Worm (Caenorhabditis elegans) whole organism, L4 larva: ENCODE results near the gene Y43F8B.15.

ENCODE experiments used
- R02D3.7 ChIP-seq: fragments of 150-350 bp; sonication (generic microtip); optimal IDR thresholded peaks from 3 replicates; lab custom pipeline; 2014; ENCODE audit warnings: missing biosample characterization, missing genetic modification characterization
- ZK546.5 ChIP-seq, 2 experiments: sonication (generic microtip); optimal IDR thresholded peaks; 2 replicates each; lab custom pipeline; 2017; ENCODE audit warnings: missing biosample characterization in 2 of 2, missing genetic modification characterization in 2 of 2
- aha-1 ChIP-seq: fragments of 150-350 bp; peaks from one replicate; lab custom pipeline; 2014; ENCODE audit warnings: missing biosample characterization, missing genetic modification characterization
- arid-1 ChIP-seq: fragments of 200-800 bp; sonication (Bioruptor generic); conservative IDR thresholded peaks from 2 replicates; pipeline ENCODE4 v1.3.6; 2022; ENCODE audit warnings: missing genetic modification reagents, missing genetic modification characterization, missing compliant biosample characterization
- attf-4 ChIP-seq: sonication (generic microtip); optimal IDR thresholded peaks from 3 replicates; lab custom pipeline; 2017; ENCODE audit warnings: missing biosample characterization, missing genetic modification characterization
- ceh-20 ChIP-seq: fragments of 200-800 bp; sonication (Bioruptor generic); IDR thresholded peaks from 2 replicates; pipeline ENCODE4 v1.3.6; 2022; ENCODE audit warnings: missing genetic modification reagents, missing genetic modification characterization, missing compliant biosample characterization
- ceh-82 ChIP-seq: sonication (generic microtip); optimal IDR thresholded peaks from 2 replicates; lab custom pipeline; 2017; ENCODE audit warnings: missing biosample characterization, missing genetic modification characterization
- daf-16 ChIP-seq, 3 experiments: sonication (generic microtip); optimal IDR thresholded peaks; 2 replicates each; lab custom pipeline; 2016 to 2017; ENCODE audit warnings: missing genetic modification characterization in 3 of 3, missing genetic modification reagents in 3 of 3, mild to moderate bottlenecking in 2 of 3, missing compliant biosample characterization in 2 of 3, missing biosample characterization in 1 of 3, moderate library complexity in 1 of 3
- duxl-1 ChIP-seq: sonication (generic microtip); optimal IDR thresholded peaks from 2 replicates; lab custom pipeline; 2016; ENCODE audit warnings: mild to moderate bottlenecking, missing genetic modification characterization, moderate library complexity, missing compliant biosample characterization; ENCODE audit not compliant: poor library complexity
- egl-43 ChIP-seq: fragments of 200-800 bp; sonication (Bioruptor generic); IDR thresholded peaks from 2 replicates; pipeline ENCODE4 v1.3.6; 2022; ENCODE audit warnings: missing genetic modification reagents, missing genetic modification characterization, missing compliant biosample characterization
- hmg-1.1 ChIP-seq: fragments of 200-800 bp; sonication (Bioruptor generic); IDR thresholded peaks from 2 replicates; pipeline ENCODE4 v1.3.6; 2022; ENCODE audit warnings: missing genetic modification reagents, missing genetic modification characterization, missing compliant biosample characterization
- lin-1 ChIP-seq: fragments of 200-800 bp; sonication (Bioruptor generic); IDR thresholded peaks from 2 replicates; pipeline ENCODE4 v1.3.6; 2022; ENCODE audit warnings: missing genetic modification reagents, missing genetic modification characterization, missing compliant biosample characterization
- lir-3 ChIP-seq: sonication (generic microtip); optimal IDR thresholded peaks from 2 replicates; lab custom pipeline; 2016; ENCODE audit warnings: mild to moderate bottlenecking, missing genetic modification characterization, missing compliant biosample characterization
- madf-9 ChIP-seq: fragments of 200-800 bp; sonication (Bioruptor generic); conservative IDR thresholded peaks from 2 replicates; pipeline ENCODE4 v1.3.6; 2022; ENCODE audit warnings: missing genetic modification reagents, missing genetic modification characterization, missing compliant biosample characterization
- mdl-1 ChIP-seq, 2 experiments: fragments of 150-350 bp in 1 of 2; sonication (generic microtip) in 1 of 2; optimal IDR thresholded peaks; 2 replicates each; lab custom pipeline; 2014 to 2017; ENCODE audit warnings: missing biosample characterization in 2 of 2, missing genetic modification characterization in 2 of 2
- nhr-111 ChIP-seq: fragments of 200-800 bp; sonication (Bioruptor generic); optimal IDR thresholded peaks from 2 replicates; lab custom pipeline; 2018; ENCODE audit warnings: mild to moderate bottlenecking, missing genetic modification characterization, missing compliant biosample characterization
- nhr-25 ChIP-seq: sonication (generic microtip); optimal IDR thresholded peaks from 2 replicates; lab custom pipeline; 2017; ENCODE audit warnings: missing genetic modification characterization, mild to moderate bottlenecking, missing compliant biosample characterization, antibody characterized with exemption, moderate library complexity, borderline replicate concordance; ENCODE audit not compliant: insufficient read depth
- nhr-41 ChIP-seq: fragments of 200-800 bp; sonication (Bioruptor generic); IDR thresholded peaks from 2 replicates; pipeline ENCODE4 v1.3.6; 2022; ENCODE audit warnings: missing genetic modification reagents, missing genetic modification characterization, missing compliant biosample characterization
- nhr-42 ChIP-seq: fragments of 200-800 bp; sonication (Bioruptor generic); IDR thresholded peaks from 2 replicates; pipeline ENCODE4 v1.3.6; 2022; ENCODE audit warnings: missing genetic modification characterization, missing compliant biosample characterization
- nhr-48 ChIP-seq: sonication (generic microtip); optimal IDR thresholded peaks from 2 replicates; lab custom pipeline; 2016; ENCODE audit warnings: mild to moderate bottlenecking, missing genetic modification characterization, missing compliant biosample characterization
- nhr-76 ChIP-seq: fragments of 150-350 bp; optimal IDR thresholded peaks from 2 replicates; lab custom pipeline; 2014; ENCODE audit warnings: missing biosample characterization, missing genetic modification characterization
- pha-4 ChIP-seq, 2 experiments: fragments of 150-350 bp in 1 of 2; fragments of 200-800 bp in 1 of 2; sonication (Bioruptor generic) in 1 of 2; IDR thresholded peaks in 1 of 2; optimal IDR thresholded peaks in 1 of 2; 2 replicates each; pipeline versions ENCODE4 v1.3.6 to Lab custom; 2014 to 2022; ENCODE audit warnings: missing genetic modification characterization in 2 of 2, missing genetic modification reagents in 2 of 2, missing biosample characterization in 1 of 2, missing compliant biosample characterization in 1 of 2
- set-16 ChIP-seq: fragments of 200-800 bp; sonication (Bioruptor generic); IDR thresholded peaks from 2 replicates; pipeline ENCODE4 v1.3.6; 2022; ENCODE audit warnings: missing genetic modification reagents, missing genetic modification characterization, missing compliant biosample characterization
- spr-1 ChIP-seq: sonication (generic microtip); optimal IDR thresholded peaks from 2 replicates; lab custom pipeline; 2016; ENCODE audit warnings: mild to moderate bottlenecking, missing genetic modification characterization, missing compliant biosample characterization
- tra-1 ChIP-seq: fragments of 200-800 bp; sonication (Bioruptor generic); IDR thresholded peaks from 2 replicates; pipeline ENCODE4 v1.3.6; 2022; ENCODE audit warnings: missing genetic modification reagents, missing genetic modification characterization, missing compliant biosample characterization
- zfp-3 ChIP-seq: fragments of 200-800 bp; sonication (Bioruptor generic); conservative IDR thresholded peaks from 2 replicates; pipeline ENCODE4 v1.3.6; 2022; ENCODE audit warnings: missing genetic modification reagents, missing genetic modification characterization, missing compliant biosample characterization

The Y43F8B.15 gene

DNA sequence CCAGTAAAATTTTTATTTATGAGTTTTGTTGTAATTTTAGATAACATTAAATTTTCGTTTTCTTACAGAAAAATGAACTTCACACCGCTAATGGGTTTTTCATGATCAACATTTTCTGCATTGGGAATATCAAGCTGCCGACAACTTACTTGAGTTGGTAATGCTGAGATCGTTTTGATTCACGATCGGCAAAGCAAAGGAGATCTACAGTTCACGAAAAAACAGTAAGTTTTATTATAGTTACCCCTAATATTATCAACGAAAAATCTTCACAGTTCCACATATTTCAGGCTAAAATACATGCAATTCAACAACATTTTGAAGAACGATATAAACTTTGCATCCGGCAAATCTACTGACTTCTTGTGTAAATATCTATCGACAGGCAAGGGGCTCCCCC, 20.6 kb upstream of the Y43F8B.15 start, which contains the start of gene Y43F8B.22:
Gene Y43F8B.22, plus strand, starts transcription at position 301 of the 400 bp plus-strand sequence.
- TF ChIP-seq mdl-1 (tag; optimal IDR thresholded peaks at IDR 0.05; lab: Kevin White, UChicago) (no peak), aha-1 (tag; lab: Kevin White, UChicago) (peak; percentile 68)

DNA sequence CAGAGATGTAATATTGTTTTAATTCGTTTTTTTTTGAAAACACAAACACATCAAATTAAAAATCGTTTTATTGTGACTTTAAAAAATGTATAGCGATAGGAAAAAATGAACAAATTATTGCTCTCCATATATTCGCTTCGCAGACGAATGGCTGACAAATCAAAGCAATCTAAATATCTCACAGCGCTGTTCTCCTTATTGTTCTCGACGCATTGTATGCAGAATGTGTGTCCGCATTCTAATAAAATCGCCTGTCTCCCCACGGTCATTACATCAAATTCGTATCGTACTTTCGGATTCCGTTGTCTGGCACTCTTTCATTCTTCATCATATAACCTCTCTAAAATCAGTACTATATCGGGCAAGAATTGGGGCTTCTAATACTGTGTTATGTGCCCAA, 15.9 kb upstream of the Y43F8B.15 start, which contains the start of gene Y43F8B.9:
Gene Y43F8B.9, plus strand, starts transcription at position 301 of the 400 bp plus-strand sequence.
- no peak for TF ChIP-seq R02D3.7
- no peak for TF ChIP-seq daf-16 (GFP tag; optimal IDR thresholded peaks at IDR 0.05; lab: Kevin White, UChicago)
- TF ChIP-seq daf-16 (tag; optimal IDR thresholded peaks at IDR 0.05; lab: Kevin White, UChicago), result no peak
- TF ChIP-seq ceh-20, result no peak
- no peak for TF ChIP-seq nhr-42
- no peak for TF ChIP-seq nhr-25 (tag; lab: Kevin White, UChicago)
- no peak for TF ChIP-seq ceh-82
- TF ChIP-seq spr-1 (tag; lab: Kevin White, UChicago), result no peak
- no peak for TF ChIP-seq madf-9 (GFP tag; lab: Robert Waterston, UW)
- no peak for TF ChIP-seq egl-43 (GFP tag; lab: Robert Waterston, UW)
- TF ChIP-seq arid-1 (GFP tag; lab: Robert Waterston, UW), result no peak
- TF ChIP-seq duxl-1 (tag; lab: Kevin White, UChicago), result no peak

- TF ChIP-seq nhr-42 (no peak), nhr-76 (tag; lab: Kevin White, UChicago) (no peak), nhr-41 (GFP tag; lab: Robert Waterston, UW) (no peak), ZK546.5 (tag; optimal IDR thresholded peaks at IDR 0.05; lab: Kevin White, UChicago) (no peak), nhr-25 (tag; lab: Kevin White, UChicago) (no peak), arid-1 (GFP tag; lab: Robert Waterston, UW) (no peak), tra-1 (GFP tag; lab: Robert Waterston, UW) (no peak), nhr-111 (GFP tag; lab: Kevin White, UChicago) (no peak), lin-1 (GFP tag; lab: Robert Waterston, UW) (no peak)
These were observed 15.4 kb upstream of the Y43F8B.15 start for ce11 chrV:19477302-19477701.

- peak; percentile 52; the same call in 1 of the 2 replicates for TF ChIP-seq set-16
- TF ChIP-seq attf-4 (tag; lab: Kevin White, UChicago), result no peak
- TF ChIP-seq, all 104 proteins: peak for 1
These were observed 12.1 kb upstream of the Y43F8B.15 start, which contains the start of gene Y43F8B.10 for ce11 chrV:19473842-19474514. Gene Y43F8B.10, plus strand, starts transcription at chrV:19474464.

- no peak for TF ChIP-seq hmg-1.1 (GFP tag; lab: Robert Waterston, UW)
- TF ChIP-seq pha-4 (GFP tag; IDR thresholded peaks at IDR 0.05; lab: Robert Waterston, UW), result no peak
- TF ChIP-seq pha-4 (tag; optimal IDR thresholded peaks at IDR 0.05; lab: Kevin White, UChicago), result no peak
- no peak for TF ChIP-seq lir-3
- TF ChIP-seq nhr-48 (tag; lab: Kevin White, UChicago), result no peak
- peak; percentile 62 for TF ChIP-seq aha-1 (tag; lab: Kevin White, UChicago)
- no peak for TF ChIP-seq zfp-3 (GFP tag; lab: Robert Waterston, UW)
These were observed 8.5 kb upstream of the Y43F8B.15 start, which contains the start of gene Y43F8B.11 for ce11 chrV:19470385-19470784. Gene Y43F8B.11, plus strand, starts transcription at chrV:19470685.

DNA sequence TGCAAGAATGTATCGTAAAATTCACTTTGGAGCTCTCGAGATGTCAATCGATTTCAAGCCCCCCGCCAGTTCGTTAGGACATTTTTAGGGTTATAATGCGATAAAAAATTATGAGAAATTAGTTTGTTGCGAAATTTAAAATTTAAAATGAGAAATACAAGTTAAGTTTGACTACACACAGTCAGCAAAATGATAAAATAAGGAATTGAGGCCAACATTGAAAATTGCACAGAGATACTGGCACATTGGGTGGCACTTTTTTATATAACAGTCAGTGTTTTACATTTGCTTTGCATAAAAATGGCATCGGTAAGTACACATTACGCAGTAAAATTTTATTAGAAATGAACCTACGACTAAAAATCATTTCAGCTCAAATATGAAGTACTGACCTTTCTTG, 6.2 kb upstream of the Y43F8B.15 start, which contains the start of gene Y43F8B.12:
Gene Y43F8B.12, plus strand, starts transcription at position 301 of the 400 bp plus-strand sequence.
- TF ChIP-seq mdl-1 (tag; optimal IDR thresholded peaks at IDR 0.05; lab: Kevin White, UChicago), result no peak
